Worm (Caenorhabditis elegans) whole organism, midembryonic: Measurements from ENCODE around the gene str-165.

Experiments used
- T22C8.4 ChIP-seq: fragments of 200-800 bp; sonication (Bioruptor generic); IDR thresholded peaks from 2 replicates; pipeline ENCODE4 v1.3.6; 2022; ENCODE audit warnings: missing genetic modification characterization, missing compliant biosample characterization
- cog-1 ChIP-seq: sonication (generic microtip); optimal IDR thresholded peaks from 2 replicates; lab custom pipeline; 2016; ENCODE audit warnings: missing genetic modification characterization, missing compliant biosample characterization
- flt-1 ChIP-seq: fragments of 200-800 bp; sonication (Bioruptor generic); IDR thresholded peaks from 2 replicates; pipeline ENCODE4 v1.3.6; 2022; ENCODE audit warnings: missing genetic modification characterization, missing compliant biosample characterization
- med-1 ChIP-seq: sonication (generic microtip); optimal IDR thresholded peaks from 2 replicates; lab custom pipeline; 2017; ENCODE audit warnings: missing genetic modification characterization, mild to moderate bottlenecking, missing compliant biosample characterization, antibody characterized with exemption, missing genetic modification reagents; ENCODE audit not compliant: insufficient read depth
- ref-1 ChIP-seq: fragments of 200-800 bp; sonication (Bioruptor generic); conservative IDR thresholded peaks from 2 replicates; pipeline ENCODE4 v1.3.6; 2022; ENCODE audit warnings: missing genetic modification reagents, missing genetic modification characterization, missing compliant biosample characterization
- tab-1 ChIP-seq: fragments of 200-800 bp; sonication (Bioruptor generic); IDR thresholded peaks from 2 replicates; pipeline ENCODE4 v1.3.6; 2022; ENCODE audit warnings: missing genetic modification characterization, missing compliant biosample characterization

DNA sequence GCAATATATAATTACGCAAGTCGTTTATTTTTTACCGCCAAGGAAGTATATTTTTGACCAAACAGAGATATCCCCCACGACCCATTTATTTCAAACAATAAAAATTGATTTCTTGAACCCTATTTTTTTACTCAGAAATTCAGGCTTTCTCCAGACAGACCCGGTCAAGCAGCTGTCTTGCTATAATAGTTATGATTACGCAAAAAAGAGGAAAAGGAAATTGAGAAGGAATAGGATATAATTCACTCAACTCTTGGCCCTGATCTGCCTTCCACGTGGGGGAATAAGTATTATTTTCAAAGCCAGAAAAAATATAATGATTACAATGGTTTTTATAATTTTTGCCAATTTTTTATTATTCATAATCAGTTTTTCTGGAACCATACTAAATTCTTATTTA, 26.2 kb downstream of the str-165 start, which contains the start of gene srx-136:
- TF ChIP-seq T22C8.4 (GFP tag; lab: Robert Waterston, UW) (no peak), tab-1 (GFP tag; lab: Robert Waterston, UW) (no peak), flt-1 (GFP tag; lab: Robert Waterston, UW) (no peak), cog-1 (tag; lab: Kevin White, UChicago) (no peak), ref-1 (GFP tag; lab: Robert Waterston, UW) (no peak), med-1 (no peak)
